Worm (Caenorhabditis elegans): ENCODE results near the gene msp-113.

DNA sequence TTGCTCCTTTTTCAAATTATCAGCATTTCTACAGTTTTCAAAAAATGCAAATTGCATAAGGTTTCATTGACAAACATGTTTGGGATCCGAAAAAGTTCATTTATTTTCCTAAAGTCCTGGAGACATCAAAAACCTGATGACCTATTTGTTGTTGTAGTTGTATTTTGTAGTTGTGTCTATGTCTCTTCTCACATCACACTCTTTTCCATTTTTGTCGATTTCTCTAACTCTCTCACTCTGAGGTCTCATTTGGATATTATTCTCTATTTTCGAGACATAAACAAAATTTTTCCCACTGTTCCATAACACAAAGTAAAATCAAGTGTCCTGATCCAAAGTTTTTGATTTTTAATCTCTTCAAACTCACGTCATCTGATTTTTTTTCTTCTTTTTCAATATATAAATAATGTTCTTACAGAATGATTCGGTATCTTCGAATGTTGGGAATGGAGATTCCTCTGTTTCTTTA lies 21.1 kb downstream of the msp-113 start, which contains the start of gene slc-46A:
- TF ChIP-seq unc-62 (GFP tag; optimal IDR thresholded peaks at IDR 0.05) (no peak), snpc-4 (tag; optimal IDR thresholded peaks at IDR 0.05) (no peak), zip-8 (tag; optimal IDR thresholded peaks at IDR 0.05) (no peak), lin-13 (tag; optimal IDR thresholded peaks at IDR 0.05) (no peak), lsy-2 (tag; optimal IDR thresholded peaks at IDR 0.05) (no peak)

Data from whole organism, mixed stage, embryonic.